Fruit fly (Drosophila melanogaster) S2 (cell line): ENCODE measurements around the gene CG10077.
A peak's percentile ranks its signal among the peaks of the same experiment; 100 is the strongest.

Experiments used
- CG8478 ChIP-seq: fragments of >200 bp; optimal IDR thresholded peaks from 2 replicates; lab custom pipeline; 2018
- CTCF ChIP-seq, 2 experiments: fragments of >200 bp; optimal IDR thresholded peaks; 2 replicates each; lab custom pipeline; 2018

- TF ChIP-seq CG8478 (lab: Kevin White, UChicago) (no peak), CTCF (optimal IDR thresholded peaks at IDR 0.05; lab: Kevin White, UChicago) (peak; percentile 89 to 94)
These were observed 48.9 kb downstream of the CG10077 start for dm6 chr3L:6906758-6907157.
